Worm (Caenorhabditis elegans) whole organism, mixed stage, embryonic: ENCODE data around the gene cyp-33C5.

ENCODE experiments used
- nhr-28 ChIP-seq: fragments of 150-350 bp; optimal IDR thresholded peaks from 2 replicates; lab custom pipeline; 2014; ENCODE audit warnings: missing biosample characterization, missing genetic modification characterization
- pha-4 ChIP-seq: fragments of 150-350 bp; optimal IDR thresholded peaks from 2 replicates; lab custom pipeline; 2018; ENCODE audit warnings: missing biosample characterization, missing genetic modification reagents, missing genetic modification characterization

DNA sequence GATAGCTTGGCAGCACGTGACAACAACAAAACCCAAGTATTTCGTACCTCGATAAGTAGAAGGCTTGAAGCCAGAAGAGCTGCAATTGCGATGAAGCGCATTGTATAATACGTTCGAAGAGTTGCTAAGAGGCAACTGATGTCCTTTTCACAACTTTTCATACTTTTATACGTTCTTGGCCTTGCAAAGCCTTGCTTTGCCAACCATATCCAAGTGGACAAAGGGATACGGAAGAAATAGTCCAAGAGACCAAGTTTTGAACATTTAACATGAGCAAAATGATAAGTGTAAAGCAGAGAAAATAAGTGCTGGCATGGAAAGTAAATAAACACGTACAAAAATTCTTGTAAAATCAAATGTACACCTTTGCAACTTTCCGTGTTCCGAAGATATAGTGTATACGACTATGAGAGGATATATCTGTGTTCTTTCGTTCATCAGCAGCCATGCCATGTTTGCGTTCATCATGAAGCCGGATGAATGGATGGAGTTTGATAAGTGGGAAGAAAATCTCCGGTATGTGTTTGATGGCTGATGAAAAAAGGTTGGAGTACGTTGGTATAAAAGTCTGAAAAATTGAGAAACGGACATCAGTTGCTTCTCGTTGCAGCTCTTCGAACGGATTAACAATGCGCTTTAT, 29.6 kb downstream of the cyp-33C5 start, which contains the start of the genes Y5H2A.4 and abu-4:
- TF ChIP-seq pha-4 (tag; lab: Kevin White, UChicago) (no peak), nhr-28 (no peak)
